Fruit fly (Drosophila melanogaster): ENCODE data around the gene fid.

Gene fid

dm6 chr3R:26021195-26021914, 51.5 kb downstream of the fid start (continued):
- TF ChIP-seq Eip74EF (GFP tag; optimal IDR thresholded peaks at IDR 0.05) (peak in 1 of 2 experiments; percentile 94), hbn (GFP tag; IDR thresholded peaks at IDR 0.05; ENCODE audit: partially characterized antibody) (no peak), CG14710 (tag; optimal IDR thresholded peaks at IDR 0.05) (peak; percentile 97), CG6654 (GFP tag; optimal IDR thresholded peaks at IDR 0.05) (peak; percentile 89), Dip2 (GFP tag; IDR thresholded peaks at IDR 0.05) (no peak), CG8290 (GFP tag; optimal IDR thresholded peaks at IDR 0.05) (peak; percentile 95), CG8290 (tag; optimal IDR thresholded peaks at IDR 0.05) (peak; percentile 59 to 97), CG15479 (GFP tag; optimal IDR thresholded peaks at IDR 0.05) (peak; percentile 10), CG32767 (GFP tag; IDR thresholded peaks at IDR 0.05) (peak; percentile 84), wek (GFP tag; optimal IDR thresholded peaks at IDR 0.05) (no peak), stc (GFP tag; IDR thresholded peaks at IDR 0.05) (peak; percentile 68; the same call in 1 of the 2 replicates), mld (GFP tag; IDR thresholded peaks at IDR 0.05; ENCODE audit: partially characterized antibody) (no peak), CG10321 (GFP tag; IDR thresholded peaks at IDR 0.05) (peak; percentile 56), Adf1 (GFP tag; IDR thresholded peaks at IDR 0.05) (peak; percentile 9; the same call in 1 of the 2 replicates), CG11247 (GFP tag; IDR thresholded peaks at IDR 0.05) (no peak; the same call in 1 of the 2 replicates), ase (GFP tag; IDR thresholded peaks at IDR 0.05) (peak; percentile 64; the same call in 2 of the 3 replicates), eve (GFP tag; optimal IDR thresholded peaks at IDR 0.05) (no peak), Oaz (GFP tag; IDR thresholded peaks at IDR 0.05) (peak; percentile 58; the same call in 1 of the 2 replicates), NC2β (GFP tag; optimal IDR thresholded peaks at IDR 0.05) (peak; percentile 79), CG12155 (GFP tag; optimal IDR thresholded peaks at IDR 0.05) (peak; percentile 90), CG10147 (GFP tag; optimal IDR thresholded peaks at IDR 0.05) (peak; percentile 94), CG2712 (tag; optimal IDR thresholded peaks at IDR 0.05) (peak; percentile 97), bowl (GFP tag; IDR thresholded peaks at IDR 0.05) (no peak), CHES-1-like (GFP tag; optimal IDR thresholded peaks at IDR 0.05) (peak; percentile 76), Dfd (GFP tag; optimal IDR thresholded peaks at IDR 0.05) (no peak), pnt (GFP tag; optimal IDR thresholded peaks at IDR 0.05) (peak; percentile 76), HmgZ (tag; optimal IDR thresholded peaks at IDR 0.05) (peak; percentile 71), kay (GFP tag; optimal IDR thresholded peaks at IDR 0.05) (peak; percentile 71), CG6813 (GFP tag; optimal IDR thresholded peaks at IDR 0.05) (peak; percentile 80), kah (GFP tag; optimal IDR thresholded peaks at IDR 0.05) (peak; percentile 80), bab2 (GFP tag; optimal IDR thresholded peaks at IDR 0.05) (peak; percentile 88), Asciz (GFP tag; optimal IDR thresholded peaks at IDR 0.05) (peak; percentile 95), CG15696 (tag; optimal IDR thresholded peaks at IDR 0.05) (peak; percentile 96), Hr3 (GFP tag; optimal IDR thresholded peaks at IDR 0.05) (peak; percentile 97), CG13296 (GFP tag; optimal IDR thresholded peaks at IDR 0.05) (peak; percentile 88), br (optimal IDR thresholded peaks at IDR 0.05) (no peak), Bteb2 (GFP tag; optimal IDR thresholded peaks at IDR 0.05) (peak; percentile 88), CG9817 (tag; optimal IDR thresholded peaks at IDR 0.05) (peak; percentile 89), CG12299 (tag; optimal IDR thresholded peaks at IDR 0.05) (peak; percentile 70), prd (optimal IDR thresholded peaks at IDR 0.05) (no peak), prd (GFP tag; IDR thresholded peaks at IDR 0.05) (peak; percentile 89), CG3163 (GFP tag; optimal IDR thresholded peaks at IDR 0.05) (peak; percentile 32), CG10979 (tag; optimal IDR thresholded peaks at IDR 0.05) (peak; percentile 98), lilli (GFP tag; optimal IDR thresholded peaks at IDR 0.05) (peak; percentile 90), CG10209 (GFP tag; optimal IDR thresholded peaks at IDR 0.05) (peak; percentile 97), sima (GFP tag; optimal IDR thresholded peaks at IDR 0.05) (peak; percentile 59), CG9215 (GFP tag; IDR thresholded peaks at IDR 0.05) (peak; percentile 89), cato (GFP tag; optimal IDR thresholded peaks at IDR 0.05; ENCODE audit: borderline replicate concordance) (peak; percentile 93), CG8924 (tag; optimal IDR thresholded peaks at IDR 0.05) (peak; percentile 96), Bgb (GFP tag; IDR thresholded peaks at IDR 0.05; ENCODE audit: partially characterized antibody) (0 out of 2 replicates have a peak, but pooled peaks have one; percentile 32)
